Fruit fly (Drosophila melanogaster): ENCODE results near the gene CG10864.

Gene CG10864

dm6 chr3R:18438181-18438826 lies 26.9 kb upstream of the CG10864 start:
- TF ChIP-seq Dll (optimal IDR thresholded peaks at IDR 0.05): no peak
- TF ChIP-seq EcR (GFP tag; optimal IDR thresholded peaks at IDR 0.05): no peak
- no peak for TF ChIP-seq pan (optimal IDR thresholded peaks at IDR 0.05)
- TF ChIP-seq CG8478 (optimal IDR thresholded peaks at IDR 0.05): no peak
- no peak for TF ChIP-seq psq (optimal IDR thresholded peaks at IDR 0.05)
- TF ChIP-seq usp (GFP tag; optimal IDR thresholded peaks at IDR 0.05): no peak

- TF ChIP-seq pan (optimal IDR thresholded peaks at IDR 0.05) (peak; percentile 70), CG8478 (optimal IDR thresholded peaks at IDR 0.05) (peak; percentile 12), psq (optimal IDR thresholded peaks at IDR 0.05) (no peak), Dll (optimal IDR thresholded peaks at IDR 0.05) (peak; percentile 51)
Measured at dm6 chr3R:18436550-18437362, 25.3 kb upstream of the CG10864 start.

dm6 chr3R:18432905-18433304 lies 21.5 kb upstream of the CG10864 start:
- TF ChIP-seq usp (GFP tag; optimal IDR thresholded peaks at IDR 0.05) (no peak), Dll (optimal IDR thresholded peaks at IDR 0.05) (no peak), CG8478 (optimal IDR thresholded peaks at IDR 0.05) (no peak), psq (optimal IDR thresholded peaks at IDR 0.05) (no peak), pan (optimal IDR thresholded peaks at IDR 0.05) (no peak), EcR (GFP tag; optimal IDR thresholded peaks at IDR 0.05) (no peak)

dm6 chr3R:18423352-18423751 lies 11.9 kb upstream of the CG10864 start:
- no peak for TF ChIP-seq psq (optimal IDR thresholded peaks at IDR 0.05)
- no peak for TF ChIP-seq EcR (GFP tag; optimal IDR thresholded peaks at IDR 0.05)
- TF ChIP-seq pan (optimal IDR thresholded peaks at IDR 0.05): no peak
- no peak for TF ChIP-seq Dll (optimal IDR thresholded peaks at IDR 0.05)
- no peak for TF ChIP-seq CG8478 (optimal IDR thresholded peaks at IDR 0.05)
- no peak for TF ChIP-seq usp (GFP tag; optimal IDR thresholded peaks at IDR 0.05)

dm6 chr3R:18422446-18422845 lies 11.0 kb upstream of the CG10864 start:
- TF ChIP-seq pan (optimal IDR thresholded peaks at IDR 0.05) (no peak), CG8478 (optimal IDR thresholded peaks at IDR 0.05) (no peak), usp (GFP tag; optimal IDR thresholded peaks at IDR 0.05) (no peak), Dll (optimal IDR thresholded peaks at IDR 0.05) (no peak)

- no peak for TF ChIP-seq psq (optimal IDR thresholded peaks at IDR 0.05)
- peak; percentile 38 for TF ChIP-seq CG8478 (optimal IDR thresholded peaks at IDR 0.05)
Measured at dm6 chr3R:18412279-18413214, 1.1 kb upstream of the CG10864 start, which contains the start of gene CG31122. Gene CG31122 (minus strand): TSS chr3R:18412874.

dm6 chr3R:18404713-18405112 lies 6.7 kb downstream of the CG10864 start, which contains the start of gene CG7685:
Gene CG7685 (plus strand): TSS chr3R:18404940.
- TF ChIP-seq usp (GFP tag; optimal IDR thresholded peaks at IDR 0.05): no peak
- TF ChIP-seq Dll (optimal IDR thresholded peaks at IDR 0.05): no peak
- no peak for TF ChIP-seq EcR (GFP tag; optimal IDR thresholded peaks at IDR 0.05)
- no peak for TF ChIP-seq CG8478 (optimal IDR thresholded peaks at IDR 0.05)
- TF ChIP-seq psq (optimal IDR thresholded peaks at IDR 0.05): no peak
- no peak for TF ChIP-seq pan (optimal IDR thresholded peaks at IDR 0.05)

dm6 chr3R:18402549-18403429 lies 8.6 kb downstream of the CG10864 start, which contains the start of the genes Wdr37 and koko:
Gene Wdr37 (minus strand): TSS chr3R:18402716.
Gene koko (plus strand): TSS chr3R:18403026.
- TF ChIP-seq usp (GFP tag; optimal IDR thresholded peaks at IDR 0.05) (no peak), pan (optimal IDR thresholded peaks at IDR 0.05) (no peak), Dll (optimal IDR thresholded peaks at IDR 0.05) (no peak), EcR (GFP tag; optimal IDR thresholded peaks at IDR 0.05) (no peak), CG8478 (optimal IDR thresholded peaks at IDR 0.05) (no peak), psq (optimal IDR thresholded peaks at IDR 0.05) (no peak)

- no peak for TF ChIP-seq CG8478 (optimal IDR thresholded peaks at IDR 0.05)
- no peak for TF ChIP-seq usp (GFP tag; optimal IDR thresholded peaks at IDR 0.05)
- TF ChIP-seq EcR (GFP tag; optimal IDR thresholded peaks at IDR 0.05): no peak
- TF ChIP-seq pan (optimal IDR thresholded peaks at IDR 0.05): no peak
- TF ChIP-seq Dll (optimal IDR thresholded peaks at IDR 0.05): no peak
- no peak for TF ChIP-seq psq (optimal IDR thresholded peaks at IDR 0.05)
Measured at dm6 chr3R:18399698-18400020, 11.8 kb downstream of the CG10864 start.

- TF ChIP-seq CG8478 (optimal IDR thresholded peaks at IDR 0.05): no peak
- peak; percentile 63 for TF ChIP-seq pan (optimal IDR thresholded peaks at IDR 0.05)
- TF ChIP-seq usp (GFP tag; optimal IDR thresholded peaks at IDR 0.05): no peak
- no peak for TF ChIP-seq psq (optimal IDR thresholded peaks at IDR 0.05)
- TF ChIP-seq Dll (optimal IDR thresholded peaks at IDR 0.05): peak; percentile 22
- TF ChIP-seq EcR (GFP tag; optimal IDR thresholded peaks at IDR 0.05): no peak
Measured at dm6 chr3R:18398954-18399697, 12.3 kb downstream of the CG10864 start, which contains the start of gene Vha100-2. Gene Vha100-2 (minus strand): TSS chr3R:18399169.
